Worm (Caenorhabditis elegans) whole organism, L2 larva: ENCODE measurements around the gene F57C7.4.
A peak's percentile ranks its signal among the peaks of the same experiment; 100 is the strongest.

ENCODE experiments used
- C34F6.9 ChIP-seq: fragments of 150-350 bp; optimal IDR thresholded peaks from 2 replicates; lab custom pipeline; 2014; ENCODE audit warnings: missing biosample characterization, missing genetic modification characterization
- F13H6.1 ChIP-seq: sonication (generic microtip); optimal IDR thresholded peaks from 2 replicates; lab custom pipeline; 2016; ENCODE audit warnings: missing genetic modification characterization, missing compliant biosample characterization
- Y55F3AM.14 ChIP-seq: fragments of 200-800 bp; sonication (Bioruptor generic); optimal IDR thresholded peaks from 2 replicates; lab custom pipeline; 2018; ENCODE audit warnings: mild to moderate bottlenecking, missing genetic modification characterization, missing compliant biosample characterization
- ZK546.5 ChIP-seq: sonication (generic microtip); optimal IDR thresholded peaks from 2 replicates; lab custom pipeline; 2017; ENCODE audit warnings: missing biosample characterization, missing genetic modification characterization
- alr-1 ChIP-seq: fragments of 150-350 bp; optimal IDR thresholded peaks from 2 replicates; lab custom pipeline; 2014; ENCODE audit warnings: missing biosample characterization, missing genetic modification characterization
- aly-2 ChIP-seq: fragments of 150-350 bp; optimal IDR thresholded peaks from 2 replicates; lab custom pipeline; 2014; ENCODE audit warnings: missing biosample characterization, missing genetic modification characterization
- ama-1 ChIP-seq: fragments of 150-350 bp; optimal IDR thresholded peaks from 2 replicates; lab custom pipeline; 2018; ENCODE audit warnings: inconsistent platforms
- blmp-1 ChIP-seq: sonication (generic microtip); optimal IDR thresholded peaks from 2 replicates; lab custom pipeline; 2017; ENCODE audit warnings: missing genetic modification characterization, mild to moderate bottlenecking, missing compliant biosample characterization, antibody characterized with exemption, moderate library complexity; ENCODE audit not compliant: insufficient read depth
- ceh-16 ChIP-seq: fragments of 150-350 bp; optimal IDR thresholded peaks from 2 replicates; lab custom pipeline; 2014; ENCODE audit warnings: missing biosample characterization, missing genetic modification characterization
- crh-2 ChIP-seq: sonication (generic microtip); optimal IDR thresholded peaks from 2 replicates; lab custom pipeline; 2017; ENCODE audit warnings: missing biosample characterization, missing genetic modification characterization
- dmd-4 ChIP-seq: sonication (generic microtip); optimal IDR thresholded peaks from 2 replicates; lab custom pipeline; 2017; ENCODE audit warnings: missing biosample characterization, missing genetic modification characterization
- egl-27 ChIP-seq: sonication (generic microtip); optimal IDR thresholded peaks from 3 replicates; lab custom pipeline; 2017; ENCODE audit warnings: missing biosample characterization, missing genetic modification reagents, missing genetic modification characterization
- elt-1 ChIP-seq: fragments of 150-350 bp; optimal IDR thresholded peaks from 2 replicates; lab custom pipeline; 2014; ENCODE audit warnings: missing biosample characterization, missing genetic modification characterization
- fos-1 ChIP-seq: fragments of 150-350 bp; optimal IDR thresholded peaks from 2 replicates; lab custom pipeline; 2014; ENCODE audit warnings: missing biosample characterization, missing genetic modification characterization
- gmeb-1 ChIP-seq: fragments of 150-350 bp; optimal IDR thresholded peaks from 2 replicates; lab custom pipeline; 2014; ENCODE audit warnings: missing biosample characterization, missing genetic modification characterization
- lin-13 ChIP-seq: fragments of 150-350 bp; optimal IDR thresholded peaks from 2 replicates; lab custom pipeline; 2014; ENCODE audit warnings: missing biosample characterization, missing genetic modification reagents, missing genetic modification characterization
- lin-39 ChIP-seq: fragments of 150-350 bp; optimal IDR thresholded peaks from 2 replicates; lab custom pipeline; 2014; ENCODE audit warnings: missing biosample characterization, missing genetic modification reagents, missing genetic modification characterization
- lsy-2 ChIP-seq, 2 experiments: fragments of 150-350 bp in 1 of 2; sonication (generic microtip) in 1 of 2; optimal IDR thresholded peaks; 2 replicates each; lab custom pipeline; 2014 to 2017; ENCODE audit warnings: missing biosample characterization in 2 of 2, missing genetic modification characterization in 2 of 2
- mab-5 ChIP-seq: fragments of 150-350 bp; optimal IDR thresholded peaks from 2 replicates; lab custom pipeline; 2014; ENCODE audit warnings: missing biosample characterization, missing genetic modification characterization
- nhr-10 ChIP-seq: sonication (generic microtip); optimal IDR thresholded peaks from 2 replicates; lab custom pipeline; 2017; ENCODE audit warnings: missing biosample characterization, missing genetic modification characterization
- nhr-129 ChIP-seq: fragments of 150-350 bp; optimal IDR thresholded peaks from 2 replicates; lab custom pipeline; 2014; ENCODE audit warnings: missing biosample characterization, missing genetic modification characterization
- nhr-21 ChIP-seq: fragments of 150-350 bp; optimal IDR thresholded peaks from 2 replicates; lab custom pipeline; 2014; ENCODE audit warnings: missing biosample characterization, missing genetic modification characterization
- nhr-23 ChIP-seq: fragments of 150-350 bp; optimal IDR thresholded peaks from 2 replicates; lab custom pipeline; 2014; ENCODE audit warnings: missing biosample characterization, missing genetic modification reagents, missing genetic modification characterization
- nhr-25 ChIP-seq: fragments of 150-350 bp; sonication (generic microtip); optimal IDR thresholded peaks from 3 replicates; lab custom pipeline; 2014; ENCODE audit warnings: missing biosample characterization, missing genetic modification characterization
- nhr-6 ChIP-seq: fragments of 150-350 bp; optimal IDR thresholded peaks from 2 replicates; lab custom pipeline; 2014; ENCODE audit warnings: missing biosample characterization, missing genetic modification characterization
- nhr-77 ChIP-seq: fragments of 150-350 bp; optimal IDR thresholded peaks from 2 replicates; lab custom pipeline; 2014; ENCODE audit warnings: missing biosample characterization, missing genetic modification characterization
- sem-4 ChIP-seq: fragments of 150-350 bp; optimal IDR thresholded peaks from 2 replicates; lab custom pipeline; 2014; ENCODE audit warnings: missing biosample characterization, missing genetic modification reagents, missing genetic modification characterization
- skn-1 ChIP-seq: sonication (generic microtip); optimal IDR thresholded peaks from 2 replicates; lab custom pipeline; 2017; ENCODE audit warnings: missing biosample characterization, missing genetic modification characterization
- sma-3 ChIP-seq: sonication (generic microtip); optimal IDR thresholded peaks from 2 replicates; lab custom pipeline; 2016; ENCODE audit warnings: missing genetic modification reagents, missing genetic modification characterization, missing compliant biosample characterization
- sma-9 ChIP-seq, 2 experiments: fragments of 150-350 bp in 1 of 2; sonication (generic microtip) in 1 of 2; optimal IDR thresholded peaks; 2 replicates each; lab custom pipeline; 2014 to 2016; ENCODE audit warnings: missing genetic modification characterization in 2 of 2, mild to moderate bottlenecking in 1 of 2, missing biosample characterization in 1 of 2, missing compliant biosample characterization in 1 of 2, missing genetic modification reagents in 1 of 2, moderate library complexity in 1 of 2
- snpc-4 ChIP-seq: fragments of 150-350 bp; optimal IDR thresholded peaks from 2 replicates; lab custom pipeline; 2014; ENCODE audit warnings: missing biosample characterization, missing genetic modification characterization
- unc-39 ChIP-seq: fragments of 150-350 bp; optimal IDR thresholded peaks from 2 replicates; lab custom pipeline; 2014; ENCODE audit warnings: missing biosample characterization, missing genetic modification characterization
- unc-55 ChIP-seq: fragments of 150-350 bp; sonication (generic microtip); optimal IDR thresholded peaks from 3 replicates; lab custom pipeline; 2014; ENCODE audit warnings: missing biosample characterization, missing genetic modification reagents, missing genetic modification characterization
- zag-1 ChIP-seq: fragments of 150-350 bp; optimal IDR thresholded peaks from 2 replicates; lab custom pipeline; 2014; ENCODE audit warnings: missing biosample characterization, missing genetic modification characterization
- ztf-1 ChIP-seq: fragments of 200-800 bp; sonication (Bioruptor generic); conservative IDR thresholded peaks from 2 replicates; pipeline ENCODE4 v1.3.6; 2022; ENCODE audit warnings: missing genetic modification characterization, missing compliant biosample characterization
- ztf-4 ChIP-seq: fragments of 150-350 bp; optimal IDR thresholded peaks from 2 replicates; lab custom pipeline; 2014; ENCODE audit warnings: missing biosample characterization, missing genetic modification characterization

The F57C7.4 gene

ce11 chrX:10604386-10604785 is 15.0 kb upstream of the F57C7.4 start, which contains the start of gene flp-19:
Gene flp-19 (plus strand): TSS chrX:10604686.
- no peak for TF ChIP-seq nhr-21 (tag; lab: Kevin White, UChicago)

ce11 chrX:10599719-10600155 is 10.4 kb upstream of the F57C7.4 start:
- no peak for TF ChIP-seq C34F6.9 (tag; lab: Kevin White, UChicago)
- peak; percentile 22 for TF ChIP-seq nhr-129 (tag; lab: Kevin White, UChicago)
- TF ChIP-seq lsy-2 (tag; optimal IDR thresholded peaks at IDR 0.05; lab: Kevin White, UChicago) = peak in 1 of 2 experiments; percentile 21
- TF ChIP-seq nhr-21 (tag; lab: Kevin White, UChicago) = peak; percentile 18
- TF ChIP-seq ztf-1 (GFP tag; lab: Robert Waterston, UW) = no peak
- TF ChIP-seq ztf-4 (tag; lab: Kevin White, UChicago) = no peak
- TF ChIP-seq nhr-77 (tag; lab: Kevin White, UChicago) = no peak
- no peak for TF ChIP-seq skn-1 (tag; lab: Kevin White, UChicago)
- peak; percentile 63 for TF ChIP-seq nhr-25 (tag; lab: Kevin White, UChicago)
- TF ChIP-seq aly-2 (tag; lab: Kevin White, UChicago) = no peak
- no peak for TF ChIP-seq dmd-4 (tag; lab: Kevin White, UChicago)
- peak; percentile 26 for TF ChIP-seq sma-3 (GFP tag; lab: Kevin White, UChicago)
- peak; percentile 71 for TF ChIP-seq fos-1 (tag; lab: Kevin White, UChicago)
- TF ChIP-seq ZK546.5 (tag; lab: Kevin White, UChicago) = no peak
- peak; percentile 25 for TF ChIP-seq blmp-1 (tag; lab: Kevin White, UChicago)
- no peak for TF ChIP-seq zag-1
- no peak for TF ChIP-seq elt-1
- no peak for TF ChIP-seq unc-39 (tag; lab: Kevin White, UChicago)
- TF ChIP-seq crh-2 = peak; percentile 62
- TF ChIP-seq mab-5 = peak; percentile 43

- peak; percentile 31 for TF ChIP-seq lin-39 (tag; lab: Kevin White, UChicago)
- no peak for TF ChIP-seq lin-13
- TF ChIP-seq ceh-16 = peak; percentile 57
- TF ChIP-seq lsy-2 (tag; optimal IDR thresholded peaks at IDR 0.05; lab: Kevin White, UChicago) = peak in 1 of 2 experiments; percentile 12
- no peak for TF ChIP-seq ama-1
- no peak for TF ChIP-seq nhr-6 (tag; lab: Kevin White, UChicago)
- no peak for TF ChIP-seq Y55F3AM.14 (GFP tag; lab: Kevin White, UChicago)
- TF ChIP-seq unc-55 (GFP tag; lab: Kevin White, UChicago) = peak; percentile 12
- no peak for TF ChIP-seq egl-27 (tag; lab: Kevin White, UChicago)
- TF ChIP-seq nhr-129 (tag; lab: Kevin White, UChicago) = peak; percentile 43
- TF ChIP-seq fos-1 (tag; lab: Kevin White, UChicago) = peak; percentile 25
- peak; percentile 57 for TF ChIP-seq F13H6.1 (tag; lab: Kevin White, UChicago)
- no peak for TF ChIP-seq crh-2
- no peak for TF ChIP-seq nhr-10 (tag; lab: Kevin White, UChicago)
- peak; percentile 50 for TF ChIP-seq C34F6.9 (tag; lab: Kevin White, UChicago)
- no peak for TF ChIP-seq gmeb-1
- no peak for TF ChIP-seq snpc-4 (tag; lab: Kevin White, UChicago)
- TF ChIP-seq mab-5 = peak; percentile 8
- TF ChIP-seq nhr-23 (tag; lab: Kevin White, UChicago) = no peak
- no peak for TF ChIP-seq ztf-4 (tag; lab: Kevin White, UChicago)
- TF ChIP-seq alr-1 = no peak
- peak; percentile 35 for TF ChIP-seq sma-9 (GFP tag; optimal IDR thresholded peaks at IDR 0.05; lab: Kevin White, UChicago)
- TF ChIP-seq sma-9 (tag; optimal IDR thresholded peaks at IDR 0.05; lab: Kevin White, UChicago) = no peak
Measured at ce11 chrX:10597554-10598191, 8.3 kb upstream of the F57C7.4 start.

ce11 chrX:10596420-10596907 is 7.1 kb upstream of the F57C7.4 start:
- TF ChIP-seq mab-5 (peak; percentile 15), crh-2 (no peak), nhr-6 (tag; lab: Kevin White, UChicago) (no peak), ceh-16 (no peak), zag-1 (no peak), lsy-2 (tag; optimal IDR thresholded peaks at IDR 0.05; lab: Kevin White, UChicago) (no peak), sem-4 (peak; percentile 2)
